Worm (Caenorhabditis elegans) whole organism, young adult: ENCODE data around the gene F15E6.9.

Experiments
- B0019.2 ChIP-seq: fragments of 200-800 bp; sonication (Bioruptor generic); conservative IDR thresholded peaks from 2 replicates; pipeline ENCODE4 v1.3.6; 2022; ENCODE audit warnings: missing genetic modification reagents, missing genetic modification characterization, missing compliant biosample characterization
- F33H1.4 ChIP-seq: fragments of 200-800 bp; sonication (Bioruptor generic); IDR thresholded peaks from 2 replicates; pipeline ENCODE4 v1.3.6; 2022; ENCODE audit warnings: missing genetic modification reagents, missing genetic modification characterization, missing compliant biosample characterization
- F49E8.2 ChIP-seq: sonication (generic microtip); optimal IDR thresholded peaks from 3 replicates; lab custom pipeline; 2017; ENCODE audit warnings: missing genetic modification characterization, mild to moderate bottlenecking, missing compliant biosample characterization, antibody characterized with exemption, moderate library complexity; ENCODE audit not compliant: insufficient read depth
- F52B5.7 ChIP-seq: sonication (generic microtip); optimal IDR thresholded peaks from 2 replicates; lab custom pipeline; 2016; ENCODE audit warnings: mild to moderate bottlenecking, missing genetic modification characterization, missing compliant biosample characterization
- F55B11.4 ChIP-seq: sonication (generic microtip); optimal IDR thresholded peaks from 2 replicates; lab custom pipeline; 2016; ENCODE audit warnings: missing compliant biosample characterization, missing genetic modification characterization, borderline replicate concordance; ENCODE audit not compliant: insufficient read depth
- T07F8.4 ChIP-seq: sonication (generic microtip); optimal IDR thresholded peaks from 2 replicates; lab custom pipeline; 2016; ENCODE audit warnings: mild to moderate bottlenecking, missing genetic modification characterization, moderate library complexity, missing compliant biosample characterization
- Y53G8AR.9 ChIP-seq: fragments of 200-800 bp; sonication (Bioruptor generic); conservative IDR thresholded peaks from 2 replicates; pipeline ENCODE4 v1.3.6; 2022; ENCODE audit warnings: missing genetic modification reagents, missing genetic modification characterization, missing compliant biosample characterization
- Y56A3A.18 ChIP-seq: fragments of 200-800 bp; sonication (Bioruptor generic); IDR thresholded peaks from 2 replicates; pipeline ENCODE4 v1.3.6; 2022; ENCODE audit warnings: missing genetic modification reagents, missing genetic modification characterization, missing compliant biosample characterization
- Y95B8A.8 ChIP-seq: fragments of 200-800 bp; sonication (Bioruptor generic); IDR thresholded peaks from 2 replicates; pipeline ENCODE4 v1.3.6; 2022; ENCODE audit warnings: missing genetic modification reagents, missing genetic modification characterization, missing compliant biosample characterization
- aptf-2 ChIP-seq: fragments of 200-800 bp; sonication (Bioruptor generic); conservative IDR thresholded peaks from 2 replicates; pipeline ENCODE4 v1.3.6; 2022; ENCODE audit warnings: missing genetic modification reagents, missing genetic modification characterization, missing compliant biosample characterization
- attf-3 ChIP-seq: fragments of 200-800 bp; sonication (Bioruptor generic); conservative IDR thresholded peaks from 2 replicates; pipeline ENCODE4 v1.3.6; 2022; ENCODE audit warnings: missing genetic modification reagents, missing genetic modification characterization, missing compliant biosample characterization
- cebp-1 ChIP-seq, 2 experiments: fragments of 200-800 bp in 1 of 2; sonication (Bioruptor generic) in 1 of 2; sonication (generic microtip) in 1 of 2; IDR thresholded peaks in 1 of 2; optimal IDR thresholded peaks in 1 of 2; 2 replicates each; pipeline versions ENCODE4 v1.3.6 to Lab custom; 2017 to 2022; ENCODE audit warnings: missing compliant biosample characterization in 2 of 2, missing genetic modification characterization in 2 of 2, mild to moderate bottlenecking in 1 of 2, missing genetic modification reagents in 1 of 2, moderate library complexity in 1 of 2
- ceh-27 ChIP-seq: fragments of 200-800 bp; sonication (Bioruptor generic); optimal IDR thresholded peaks from 2 replicates; lab custom pipeline; 2018; ENCODE audit warnings: mild to moderate bottlenecking, missing genetic modification characterization, moderate library complexity, missing compliant biosample characterization
- ceh-40 ChIP-seq: fragments of 200-800 bp; sonication (Bioruptor generic); IDR thresholded peaks from 2 replicates; pipeline ENCODE4 v1.3.6; 2022; ENCODE audit warnings: missing genetic modification characterization, missing compliant biosample characterization
- dpl-1 ChIP-seq: fragments of 150-350 bp; optimal IDR thresholded peaks from 2 replicates; lab custom pipeline; 2014; ENCODE audit warnings: missing biosample characterization, missing genetic modification reagents, missing genetic modification characterization
- efl-1 ChIP-seq: fragments of 150-350 bp; optimal IDR thresholded peaks from 2 replicates; lab custom pipeline; 2014; ENCODE audit warnings: missing biosample characterization, missing genetic modification reagents, missing genetic modification characterization
- egrh-3 ChIP-seq: fragments of 200-800 bp; sonication (Bioruptor generic); IDR thresholded peaks from 2 replicates; pipeline ENCODE4 v1.3.6; 2022; ENCODE audit warnings: missing genetic modification reagents, missing genetic modification characterization, missing compliant biosample characterization
- hlh-12 ChIP-seq: sonication (generic microtip); optimal IDR thresholded peaks from 2 replicates; lab custom pipeline; 2016; ENCODE audit warnings: missing genetic modification characterization, missing compliant biosample characterization
- hmg-20 ChIP-seq: fragments of 200-800 bp; sonication (Bioruptor generic); IDR thresholded peaks from 2 replicates; pipeline ENCODE4 v1.3.6; 2022; ENCODE audit warnings: missing genetic modification reagents, missing genetic modification characterization, missing compliant biosample characterization
- hsf-1 ChIP-seq: fragments of 200-800 bp; sonication (Bioruptor generic); IDR thresholded peaks from 2 replicates; pipeline ENCODE4 v1.3.6; 2022; ENCODE audit warnings: missing genetic modification reagents, missing genetic modification characterization, missing compliant biosample characterization
- lin-35 ChIP-seq, 3 experiments: fragments of 150-350 bp in 2 of 3; sonication (generic microtip) in 1 of 3; optimal IDR thresholded peaks; 2 replicates each; lab custom pipeline; 2014 to 2018; ENCODE audit warnings: missing biosample characterization in 3 of 3, missing genetic modification characterization in 3 of 3, missing genetic modification reagents in 3 of 3
- lin-54 ChIP-seq: fragments of 200-800 bp; sonication (Bioruptor generic); optimal IDR thresholded peaks from 2 replicates; lab custom pipeline; 2018; ENCODE audit warnings: mild to moderate bottlenecking, missing genetic modification characterization, missing compliant biosample characterization
- lsl-1 ChIP-seq: fragments of 200-800 bp; sonication (Bioruptor generic); optimal IDR thresholded peaks from 2 replicates; lab custom pipeline; 2018; ENCODE audit warnings: mild to moderate bottlenecking, missing genetic modification characterization, moderate library complexity, missing compliant biosample characterization
- madf-6 ChIP-seq: fragments of 200-800 bp; sonication (Bioruptor generic); IDR thresholded peaks from 2 replicates; pipeline ENCODE4 v1.3.6; 2022; ENCODE audit warnings: missing genetic modification reagents, missing genetic modification characterization, missing compliant biosample characterization
- madf-8 ChIP-seq: fragments of 200-800 bp; sonication (Bioruptor generic); conservative IDR thresholded peaks from 2 replicates; pipeline ENCODE4 v1.3.6; 2022; ENCODE audit warnings: missing genetic modification reagents, missing genetic modification characterization, missing compliant biosample characterization
- mcd-1 ChIP-seq: fragments of 200-800 bp; sonication (Bioruptor generic); IDR thresholded peaks from 2 replicates; pipeline ENCODE4 v1.3.6; 2022; ENCODE audit warnings: missing genetic modification reagents, missing genetic modification characterization, missing compliant biosample characterization
- mel-28 ChIP-seq: sonication (generic microtip); optimal IDR thresholded peaks from 2 replicates; lab custom pipeline; 2016; ENCODE audit warnings: borderline replicate concordance, mild to moderate bottlenecking, missing genetic modification characterization, missing compliant biosample characterization
- pbrm-1 ChIP-seq: fragments of 200-800 bp; sonication (Bioruptor generic); IDR thresholded peaks from 2 replicates; pipeline ENCODE4 v1.3.6; 2022; ENCODE audit warnings: missing genetic modification reagents, missing genetic modification characterization, missing compliant biosample characterization
- rpc-1 ChIP-seq, 2 experiments: fragments of 150-350 bp in 1 of 2; sonication (generic microtip) in 1 of 2; optimal IDR thresholded peaks; 2 replicates each; lab custom pipeline; 2014 to 2018; ENCODE audit warnings: missing biosample characterization in 1 of 2, missing genetic modification characterization in 1 of 2, missing genetic modification reagents in 1 of 2, missing genotype in 1 of 2
- snpc-1.1 ChIP-seq: sonication (generic microtip); optimal IDR thresholded peaks from 2 replicates; lab custom pipeline; 2017; ENCODE audit warnings: missing genetic modification characterization, mild to moderate bottlenecking, missing compliant biosample characterization, antibody characterized with exemption, moderate library complexity, missing genotype, missing genetic modification reagents; ENCODE audit not compliant: insufficient read depth
- sptf-2 ChIP-seq: fragments of 200-800 bp; sonication (Bioruptor generic); optimal IDR thresholded peaks from 2 replicates; lab custom pipeline; 2018; ENCODE audit warnings: mild to moderate bottlenecking, missing genetic modification characterization, missing compliant biosample characterization
- ztf-22 ChIP-seq: fragments of 200-800 bp; sonication (Bioruptor generic); optimal IDR thresholded peaks from 2 replicates; lab custom pipeline; 2018; ENCODE audit warnings: mild to moderate bottlenecking, missing genetic modification characterization, moderate library complexity, missing compliant biosample characterization

The F15E6.9 gene

ce11 chrIV:4312394-4312793, 13.5 kb upstream of the F15E6.9 start:
- TF ChIP-seq egrh-3 (GFP tag; lab: Robert Waterston, UW) = peak; percentile 77
- TF ChIP-seq, all 124 proteins: peak for 1; not testable (repeated sequence) for 123

- TF ChIP-seq ztf-22 (no peak), snpc-1.1 (tag; lab: Kevin White, UChicago) (peak; percentile 4), mcd-1 (GFP tag; lab: Robert Waterston, UW) (no peak), F52B5.7 (tag; lab: Kevin White, UChicago) (no peak), madf-6 (GFP tag; lab: Robert Waterston, UW) (peak; percentile 57), dpl-1 (GFP tag; lab: Kevin White, UChicago) (peak; percentile 8), pbrm-1 (GFP tag; lab: Robert Waterston, UW) (0 out of 2 replicates have a peak, but pooled peaks have one; percentile 13), F33H1.4 (GFP tag; lab: Robert Waterston, UW) (0 out of 2 replicates have a peak, but pooled peaks have one; percentile 24), hsf-1 (GFP tag; lab: Robert Waterston, UW) (peak; percentile 92), lin-54 (peak; percentile 15), lsl-1 (GFP tag; lab: Kevin White, UChicago) (peak; percentile 85), Y53G8AR.9 (no peak), rpc-1 (optimal IDR thresholded peaks at IDR 0.05; lab: Kevin White, UChicago) (no peak), rpc-1 (tag; optimal IDR thresholded peaks at IDR 0.05; lab: Kevin White, UChicago) (no peak), cebp-1 (GFP tag; IDR thresholded peaks at IDR 0.05; lab: Robert Waterston, UW) (no peak), cebp-1 (tag; optimal IDR thresholded peaks at IDR 0.05; lab: Kevin White, UChicago) (peak; percentile 6), attf-3 (GFP tag; lab: Robert Waterston, UW) (no peak), aptf-2 (GFP tag; lab: Robert Waterston, UW) (no peak), efl-1 (GFP tag; lab: Kevin White, UChicago) (peak; percentile 73), madf-8 (GFP tag; lab: Robert Waterston, UW) (peak; percentile 39; the same call in 1 of the 2 replicates), F49E8.2 (peak; percentile 60)
Measured at ce11 chrIV:4307227-4307946, 8.5 kb upstream of the F15E6.9 start, which contains the start of gene set-9. set-9 (plus strand) TSS chrIV:4307896.

ce11 chrIV:4306317-4306716, 7.4 kb upstream of the F15E6.9 start:
- TF ChIP-seq ceh-27 (GFP tag; lab: Kevin White, UChicago) = no peak
- no peak for TF ChIP-seq ceh-40 (GFP tag; lab: Robert Waterston, UW)
- TF ChIP-seq B0019.2 = no peak
- TF ChIP-seq F55B11.4 (tag; lab: Kevin White, UChicago) = no peak
- no peak for TF ChIP-seq T07F8.4 (tag; lab: Kevin White, UChicago)
- TF ChIP-seq hmg-20 (GFP tag; lab: Robert Waterston, UW) = no peak
- TF ChIP-seq lin-35 (GFP tag; optimal IDR thresholded peaks at IDR 0.05; lab: Kevin White, UChicago) = no peak
- TF ChIP-seq Y56A3A.18 = no peak
- no peak for TF ChIP-seq mel-28 (tag; lab: Kevin White, UChicago)
- TF ChIP-seq hlh-12 (tag; lab: Kevin White, UChicago) = no peak
- TF ChIP-seq Y95B8A.8 (GFP tag; lab: Robert Waterston, UW) = no peak
- TF ChIP-seq sptf-2 (GFP tag; lab: Kevin White, UChicago) = no peak
- no peak for TF ChIP-seq attf-3 (GFP tag; lab: Robert Waterston, UW)
- no peak for TF ChIP-seq aptf-2 (GFP tag; lab: Robert Waterston, UW)
